Worm (Caenorhabditis elegans) whole organism, L3 larva: ENCODE results near the gene Y116A8C.29.

Experiments used
- ama-1 ChIP-seq: fragments of 150-350 bp; optimal IDR thresholded peaks from 2 replicates; lab custom pipeline; 2018
- ceh-16 ChIP-seq: sonication (generic microtip); optimal IDR thresholded peaks from 2 replicates; lab custom pipeline; 2017; ENCODE audit warnings: missing biosample characterization, missing genetic modification characterization
- ceh-82 ChIP-seq: fragments of 150-350 bp; optimal IDR thresholded peaks from 2 replicates; lab custom pipeline; 2014; ENCODE audit warnings: missing biosample characterization, missing genetic modification characterization
- lin-15B ChIP-seq: fragments of 150-350 bp; optimal IDR thresholded peaks from 2 replicates; lab custom pipeline; 2014; ENCODE audit warnings: missing biosample characterization, missing genetic modification characterization
- nhr-12 ChIP-seq: fragments of 150-350 bp; optimal IDR thresholded peaks from 2 replicates; lab custom pipeline; 2014; ENCODE audit warnings: missing biosample characterization, missing genetic modification characterization
- nhr-237 ChIP-seq: fragments of 150-350 bp; optimal IDR thresholded peaks from 2 replicates; lab custom pipeline; 2014; ENCODE audit warnings: missing biosample characterization, missing genetic modification characterization
- nhr-43 ChIP-seq: sonication (generic microtip); optimal IDR thresholded peaks from 2 replicates; lab custom pipeline; 2016; ENCODE audit warnings: mild to moderate bottlenecking, missing genetic modification characterization, missing compliant biosample characterization; ENCODE audit not compliant: poor library complexity, severe bottlenecking
- pqm-1 ChIP-seq: fragments of 150-350 bp; optimal IDR thresholded peaks from 2 replicates; lab custom pipeline; 2017; ENCODE audit warnings: missing biosample characterization, missing genetic modification characterization, inconsistent platforms
- snpc-4 ChIP-seq: fragments of 150-350 bp; optimal IDR thresholded peaks from 2 replicates; lab custom pipeline; 2014; ENCODE audit warnings: missing biosample characterization, missing genetic modification characterization
- unc-39 ChIP-seq: sonication (generic microtip); optimal IDR thresholded peaks from 4 replicates; lab custom pipeline; 2017; ENCODE audit warnings: missing biosample characterization, missing genetic modification characterization
- unc-62 ChIP-seq: fragments of 150-350 bp; sonication (generic microtip); optimal IDR thresholded peaks from 4 replicates; lab custom pipeline; 2014; ENCODE audit warnings: missing biosample characterization, missing genetic modification reagents, missing genetic modification characterization
- ztf-11 ChIP-seq: fragments of 150-350 bp; optimal IDR thresholded peaks from 2 replicates; lab custom pipeline; 2014; ENCODE audit warnings: missing biosample characterization, missing genetic modification characterization

DNA sequence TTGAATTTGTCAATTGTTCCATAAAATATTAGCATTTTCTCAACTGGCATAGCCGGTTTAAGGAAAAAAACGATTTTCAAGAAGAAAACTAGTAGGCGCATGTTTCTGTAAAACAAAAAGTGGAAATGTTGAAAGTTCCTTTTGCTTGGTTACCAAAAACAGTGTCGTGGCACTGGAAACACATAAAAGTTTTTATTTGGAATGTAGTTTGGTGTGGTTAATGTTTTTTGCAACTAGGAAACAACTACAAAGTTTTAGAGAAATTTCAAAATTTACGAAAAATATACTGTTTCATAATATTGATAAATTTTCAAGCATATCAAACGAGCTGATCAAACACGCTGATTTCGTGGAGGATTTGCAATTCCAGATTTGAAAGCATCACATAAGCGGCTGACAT, 48.1 kb upstream of the Y116A8C.29 start, which contains the start of gene clec-195:
- no peak for TF ChIP-seq nhr-237
- TF ChIP-seq unc-62 (GFP tag; lab: Kevin White, UChicago) = no peak
- TF ChIP-seq nhr-43 (tag; lab: Kevin White, UChicago) = no peak
- no peak for TF ChIP-seq ama-1 (lab: Kevin White, UChicago)
- no peak for TF ChIP-seq lin-15B (tag; lab: Kevin White, UChicago)
- TF ChIP-seq snpc-4 = no peak
- no peak for TF ChIP-seq ceh-82 (tag; lab: Kevin White, UChicago)
- no peak for TF ChIP-seq pqm-1 (tag; lab: Kevin White, UChicago)
- TF ChIP-seq nhr-12 (tag; lab: Kevin White, UChicago) = no peak
- no peak for TF ChIP-seq ztf-11 (tag; lab: Kevin White, UChicago)
- no peak for TF ChIP-seq unc-39
- TF ChIP-seq ceh-16 = no peak
